Worm (Caenorhabditis elegans): ENCODE data around the gene spig-3.

spig-3 gene

DNA sequence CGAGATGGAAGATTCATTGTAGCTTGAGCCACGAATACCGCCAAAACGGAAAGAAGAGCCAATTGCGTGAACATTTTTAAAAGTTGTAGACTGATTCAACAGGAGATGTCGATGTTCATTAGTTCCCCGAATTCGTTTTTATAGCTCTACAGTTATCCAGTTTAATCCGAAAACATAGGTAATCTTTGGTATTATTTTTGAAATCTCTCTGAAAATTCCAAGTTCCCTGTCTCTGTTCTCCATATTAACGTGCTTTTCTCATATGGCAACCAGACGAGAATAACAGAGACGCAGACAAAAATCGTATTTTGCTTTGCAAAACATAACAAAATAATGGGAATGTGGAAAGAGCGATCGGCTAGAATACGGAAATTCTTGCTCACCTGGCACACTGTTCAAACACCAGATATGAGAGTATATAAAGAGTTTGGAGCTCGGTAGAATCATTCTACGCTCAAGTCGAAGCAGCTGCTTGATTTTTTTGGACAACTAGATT lies at the start of gene spig-3, which contains the start of gene F14D7.12:
Gene spig-3 (minus strand): TSS at position 101 of the 496 bp plus-strand sequence.
Gene F14D7.12 (plus strand): TSS at position 446 of the 496 bp plus-strand sequence.
- TF ChIP-seq gmeb-2 (tag; optimal IDR thresholded peaks at IDR 0.05) (no peak), tbx-7 (tag; optimal IDR thresholded peaks at IDR 0.05) (no peak), unc-3 (GFP tag; conservative IDR thresholded peaks at IDR 0.05) (no peak), unc-3 (tag; optimal IDR thresholded peaks at IDR 0.05) (no peak), ref-2 (tag; optimal IDR thresholded peaks at IDR 0.05) (no peak), sdc-2 (tag; optimal IDR thresholded peaks at IDR 0.05) (no peak)

DNA sequence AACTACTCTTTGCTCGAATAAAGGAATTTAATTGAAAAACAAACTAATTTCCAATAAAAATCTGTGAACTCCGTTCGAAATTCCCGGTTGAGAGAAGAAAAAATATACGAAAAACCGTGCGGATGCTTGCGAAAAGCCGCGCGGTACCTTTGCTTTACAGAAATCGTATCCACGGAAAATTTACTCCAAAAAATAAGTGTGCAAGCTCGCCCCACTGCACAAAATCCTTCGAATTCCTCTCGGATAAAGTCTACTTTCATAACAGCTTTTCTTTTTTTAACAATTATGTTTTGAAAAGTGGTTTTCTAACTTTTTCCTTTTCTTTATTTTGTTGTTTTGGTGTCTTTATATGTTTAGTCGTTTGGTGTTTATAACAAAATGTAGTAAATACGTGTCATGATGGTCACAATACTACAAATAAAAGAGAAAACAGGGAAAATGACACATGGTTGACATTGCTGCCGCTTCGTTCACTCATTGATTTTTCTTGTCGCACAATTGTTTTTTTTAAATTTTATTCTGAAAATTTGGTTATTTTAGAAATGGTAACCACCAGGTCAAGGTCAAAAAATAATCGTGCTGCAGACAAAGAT lies 47.9 kb upstream of the spig-3 start, which contains the start of gene cept-2:
Gene cept-2 (plus strand): TSS at position 533 of the 593 bp plus-strand sequence.
- TF ChIP-seq pqm-1 (tag; optimal IDR thresholded peaks at IDR 0.05), result peak; percentile 8
- TF ChIP-seq nhr-232 (tag; optimal IDR thresholded peaks at IDR 0.05), result no peak
- TF ChIP-seq ceh-34 (tag; optimal IDR thresholded peaks at IDR 0.05), result peak; percentile 61
- no peak for TF ChIP-seq Y22D7AL.16 (tag; optimal IDR thresholded peaks at IDR 0.05)
- TF ChIP-seq tbx-7 (tag; optimal IDR thresholded peaks at IDR 0.05), result peak; percentile 65
- TF ChIP-seq ceh-30 (tag; optimal IDR thresholded peaks at IDR 0.05), result no peak
- TF ChIP-seq ceh-45 (GFP tag; IDR thresholded peaks at IDR 0.05), result no peak
- TF ChIP-seq unc-86 (tag; optimal IDR thresholded peaks at IDR 0.05), result peak; percentile 59
- no peak for TF ChIP-seq lin-11 (tag; optimal IDR thresholded peaks at IDR 0.05)
- TF ChIP-seq ttx-3 (tag; optimal IDR thresholded peaks at IDR 0.05), result no peak
- no peak for TF ChIP-seq K02D7.2 (tag; optimal IDR thresholded peaks at IDR 0.05)
- TF ChIP-seq dve-1 (tag; optimal IDR thresholded peaks at IDR 0.05), result peak; percentile 56
- no peak for TF ChIP-seq ceh-19 (GFP tag; optimal IDR thresholded peaks at IDR 0.05)
- no peak for TF ChIP-seq ceh-9 (tag; optimal IDR thresholded peaks at IDR 0.05)
- peak; percentile 91 for TF ChIP-seq ref-2 (tag; optimal IDR thresholded peaks at IDR 0.05)
- TF ChIP-seq pha-4 (tag; optimal IDR thresholded peaks at IDR 0.05), result no peak
- TF ChIP-seq pha-2 (tag; optimal IDR thresholded peaks at IDR 0.05), result no peak
- no peak for TF ChIP-seq sox-2 (GFP tag; IDR thresholded peaks at IDR 0.05)
- TF ChIP-seq sox-4 (tag; optimal IDR thresholded peaks at IDR 0.05), result no peak
- TF ChIP-seq unc-3 (GFP tag; conservative IDR thresholded peaks at IDR 0.05), result no peak
- TF ChIP-seq unc-3 (tag; optimal IDR thresholded peaks at IDR 0.05), result no peak
- peak; percentile 83 for TF ChIP-seq unc-42 (tag; optimal IDR thresholded peaks at IDR 0.05)
- TF ChIP-seq hlh-13 (GFP tag; optimal IDR thresholded peaks at IDR 0.05), result no peak
- no peak for TF ChIP-seq nhr-11 (tag; optimal IDR thresholded peaks at IDR 0.05)
- TF ChIP-seq ets-4 (tag; optimal IDR thresholded peaks at IDR 0.05), result peak; percentile 46
- TF ChIP-seq lim-6 (tag; optimal IDR thresholded peaks at IDR 0.05), result peak; percentile 73
- peak; percentile 75 for TF ChIP-seq nfya-1 (tag; optimal IDR thresholded peaks at IDR 0.05)
- TF ChIP-seq tbx-2 (tag; optimal IDR thresholded peaks at IDR 0.05), result peak; percentile 87
- peak; percentile 4 for TF ChIP-seq hlh-30 (tag; optimal IDR thresholded peaks at IDR 0.05; ENCODE audit: insufficient read depth)
- TF ChIP-seq zip-5 (tag; optimal IDR thresholded peaks at IDR 0.05), result peak; percentile 32
- no peak for TF ChIP-seq ceh-48 (tag; optimal IDR thresholded peaks at IDR 0.05)
- TF ChIP-seq ceh-31 (tag; optimal IDR thresholded peaks at IDR 0.05), result peak; percentile 94
- peak; percentile 57 for TF ChIP-seq ztf-16 (tag; optimal IDR thresholded peaks at IDR 0.05)
- TF ChIP-seq ceh-22 (tag; optimal IDR thresholded peaks at IDR 0.05), result no peak
- TF ChIP-seq hlh-8 (tag; optimal IDR thresholded peaks at IDR 0.05), result peak; percentile 58
- peak; percentile 76 for TF ChIP-seq ceh-14 (tag; optimal IDR thresholded peaks at IDR 0.05)
- peak; percentile 75 for TF ChIP-seq pax-1 (tag; optimal IDR thresholded peaks at IDR 0.05)
- peak; percentile 21 for TF ChIP-seq gmeb-2 (tag; optimal IDR thresholded peaks at IDR 0.05)
- TF ChIP-seq C08G9.2 (tag; optimal IDR thresholded peaks at IDR 0.05), result peak; percentile 84
- no peak for TF ChIP-seq unc-55 (GFP tag; optimal IDR thresholded peaks at IDR 0.05)
- peak; percentile 84 for TF ChIP-seq rnt-1 (tag; optimal IDR thresholded peaks at IDR 0.05)
- TF ChIP-seq fkh-10 (GFP tag; optimal IDR thresholded peaks at IDR 0.05), result no peak
- TF ChIP-seq K09A11.1 (tag; optimal IDR thresholded peaks at IDR 0.05; ENCODE audit: insufficient read depth), result peak; percentile 21
- TF ChIP-seq syd-9 (tag; optimal IDR thresholded peaks at IDR 0.05), result no peak
- peak; percentile 30 for TF ChIP-seq F13H6.1 (tag; optimal IDR thresholded peaks at IDR 0.05)
- TF ChIP-seq madf-2 (tag; optimal IDR thresholded peaks at IDR 0.05), result peak; percentile 44
- TF ChIP-seq dmd-4 (tag; optimal IDR thresholded peaks at IDR 0.05; ENCODE audit: borderline replicate concordance), result no peak
- TF ChIP-seq ceh-6 (GFP tag; optimal IDR thresholded peaks at IDR 0.05), result no peak
